Fruit fly (Drosophila melanogaster) whole organism, wandering third instar larva: ENCODE results near the gene Glut4EF.

ENCODE experiments used
- Abd-B ChIP-seq: fragments of >200 bp; optimal IDR thresholded peaks from 2 replicates; lab custom pipeline; 2017; ENCODE audit warnings: missing biosample characterization, missing genetic modification characterization
- CG32264 ChIP-seq: fragments of 200-800 bp; sonication (Bioruptor generic); optimal IDR thresholded peaks from 2 replicates; lab custom pipeline; 2016; ENCODE audit warnings: missing biosample characterization, missing genetic modification characterization
- CG9705 ChIP-seq: fragments of 200-800 bp; sonication (Bioruptor generic); optimal IDR thresholded peaks from 2 replicates; lab custom pipeline; 2018; ENCODE audit warnings: missing biosample characterization, mild to moderate bottlenecking, missing genetic modification characterization
- Dfd ChIP-seq: fragments of >200 bp; optimal IDR thresholded peaks from 2 replicates; lab custom pipeline; 2017; ENCODE audit warnings: missing biosample characterization, missing genetic modification characterization
- Dif ChIP-seq: fragments of 200-275, 200-300 bp; sonication (Bioruptor generic); optimal IDR thresholded peaks from 2 replicates; lab custom pipeline; 2018; ENCODE audit warnings: missing biosample characterization, missing genetic modification characterization; ENCODE audit not compliant: partially characterized antibody
- GATAd ChIP-seq: sonication (Bioruptor generic); optimal IDR thresholded peaks from 2 replicates; lab custom pipeline; 2016; ENCODE audit warnings: missing biosample characterization, missing genetic modification characterization
- HLH106 ChIP-seq: fragments of 200-800 bp; optimal IDR thresholded peaks from 3 replicates; lab custom pipeline; 2019; ENCODE audit warnings: missing biosample characterization, mild to moderate bottlenecking, missing genetic modification characterization, moderate library complexity
- Hr83 ChIP-seq: fragments of 200-300 bp; sonication (Bioruptor generic); optimal IDR thresholded peaks from 2 replicates; lab custom pipeline; 2016; ENCODE audit warnings: missing biosample characterization, mild to moderate bottlenecking, missing genetic modification characterization, moderate library complexity; ENCODE audit not compliant: poor library complexity, severe bottlenecking
- Jra ChIP-seq: sonication (Bioruptor generic); optimal IDR thresholded peaks from 2 replicates; lab custom pipeline; 2016; ENCODE audit warnings: missing biosample characterization, missing genetic modification characterization
- Mio ChIP-seq: sonication (Bioruptor generic); optimal IDR thresholded peaks from 2 replicates; lab custom pipeline; 2016; ENCODE audit warnings: missing biosample characterization, missing genetic modification characterization
- Myc ChIP-seq: fragments of >200 bp; optimal IDR thresholded peaks from 2 replicates; lab custom pipeline; 2017
- N ChIP-seq: fragments of >200 bp; optimal IDR thresholded peaks from 2 replicates; lab custom pipeline; 2018; ENCODE audit warnings: missing biosample characterization, missing external identifiers, missing genetic modification characterization
- OdsH ChIP-seq: fragments of 200-800 bp; sonication (Bioruptor generic); optimal IDR thresholded peaks from 2 replicates; lab custom pipeline; 2016; ENCODE audit warnings: missing biosample characterization, mild to moderate bottlenecking, missing genetic modification characterization
- Rel ChIP-seq, 2 experiments: fragments of 200-800 bp; sonication (Bioruptor generic) in 1 of 2; optimal IDR thresholded peaks; 2 replicates in 1 of 2; 3 replicates in 1 of 2; lab custom pipeline; 2016 to 2019; ENCODE audit warnings: mild to moderate bottlenecking in 2 of 2, missing biosample characterization in 2 of 2, missing genetic modification characterization in 2 of 2, moderate library complexity in 1 of 2
- Sp1 ChIP-seq: fragments of 200-800 bp; sonication (Bioruptor generic); optimal IDR thresholded peaks from 3 replicates; lab custom pipeline; 2019; ENCODE audit warnings: missing biosample characterization, mild to moderate bottlenecking, missing genetic modification characterization, moderate library complexity
- Vsx2 ChIP-seq: fragments of 200-300, 225-300 bp; sonication (Bioruptor generic); optimal IDR thresholded peaks from 2 replicates; lab custom pipeline; 2018; ENCODE audit warnings: missing biosample characterization, missing genetic modification characterization; ENCODE audit not compliant: partially characterized antibody
- br ChIP-seq: fragments of 200-800 bp; sonication (Bioruptor generic); optimal IDR thresholded peaks from 2 replicates; lab custom pipeline; 2016; ENCODE audit warnings: missing biosample characterization, missing genetic modification characterization
- brk ChIP-seq: fragments of 200-800 bp; sonication (Bioruptor generic); optimal IDR thresholded peaks from 2 replicates; lab custom pipeline; 2016; ENCODE audit warnings: missing biosample characterization, mild to moderate bottlenecking, missing genetic modification characterization
- ey ChIP-seq: fragments of 200-800 bp; sonication (Bioruptor generic); optimal IDR thresholded peaks from 2 replicates; lab custom pipeline; 2016; ENCODE audit warnings: missing biosample characterization, missing genetic modification characterization
- foxo ChIP-seq, 2 experiments: fragments of 200-800 bp; sonication (Bioruptor generic); optimal IDR thresholded peaks; 2 replicates in 1 of 2; 3 replicates in 1 of 2; lab custom pipeline; 2016 to 2017; ENCODE audit warnings: missing biosample characterization in 2 of 2, missing genetic modification characterization in 2 of 2
- fru ChIP-seq: fragments of 200-800 bp; sonication (Bioruptor generic); optimal IDR thresholded peaks from 3 replicates; lab custom pipeline; 2016; ENCODE audit warnings: missing biosample characterization, mild to moderate bottlenecking, missing genetic modification characterization
- h ChIP-seq: fragments of 200-800 bp; sonication (Bioruptor generic); optimal IDR thresholded peaks from 3 replicates; lab custom pipeline; 2016; ENCODE audit warnings: missing biosample characterization, mild to moderate bottlenecking, missing genetic modification characterization
- jim ChIP-seq: fragments of 175-275, 200-325 bp; sonication (Bioruptor generic); optimal IDR thresholded peaks from 2 replicates; lab custom pipeline; 2016; ENCODE audit warnings: missing biosample characterization, mild to moderate bottlenecking, missing genetic modification characterization
- lola ChIP-seq: fragments of >200 bp; optimal IDR thresholded peaks from 2 replicates; lab custom pipeline; 2017; ENCODE audit warnings: missing biosample characterization, missing genetic modification characterization
- pan ChIP-seq: fragments of >200 bp; optimal IDR thresholded peaks from 2 replicates; lab custom pipeline; 2017
- psq ChIP-seq: fragments of 200-800 bp; sonication (Bioruptor generic); optimal IDR thresholded peaks from 3 replicates; lab custom pipeline; 2017; ENCODE audit warnings: missing biosample characterization, mild to moderate bottlenecking, missing genetic modification characterization, moderate library complexity
- rgr ChIP-seq: fragments of 200-800 bp; sonication (Bioruptor generic); optimal IDR thresholded peaks from 3 replicates; lab custom pipeline; 2016; ENCODE audit warnings: missing biosample characterization, mild to moderate bottlenecking, missing genetic modification characterization
- sage ChIP-seq: fragments of 200-800 bp; sonication (Bioruptor generic); optimal IDR thresholded peaks from 2 replicates; lab custom pipeline; 2016; ENCODE audit warnings: missing biosample characterization, mild to moderate bottlenecking, missing genetic modification characterization
- sv ChIP-seq: fragments of 200-800 bp; sonication (Bioruptor generic); optimal IDR thresholded peaks from 3 replicates; lab custom pipeline; 2016; ENCODE audit warnings: missing biosample characterization, missing genetic modification characterization
- tai ChIP-seq: sonication (Bioruptor generic); optimal IDR thresholded peaks from 2 replicates; lab custom pipeline; 2016; ENCODE audit warnings: missing biosample characterization, missing genetic modification characterization
- usp ChIP-seq: fragments of >200 bp; optimal IDR thresholded peaks from 2 replicates; lab custom pipeline; 2017; ENCODE audit warnings: missing biosample characterization, missing genetic modification characterization
- woc ChIP-seq: sonication (Bioruptor generic); optimal IDR thresholded peaks from 2 replicates; lab custom pipeline; 2016; ENCODE audit warnings: missing biosample characterization, mild to moderate bottlenecking, missing genetic modification characterization

Gene Glut4EF

DNA sequence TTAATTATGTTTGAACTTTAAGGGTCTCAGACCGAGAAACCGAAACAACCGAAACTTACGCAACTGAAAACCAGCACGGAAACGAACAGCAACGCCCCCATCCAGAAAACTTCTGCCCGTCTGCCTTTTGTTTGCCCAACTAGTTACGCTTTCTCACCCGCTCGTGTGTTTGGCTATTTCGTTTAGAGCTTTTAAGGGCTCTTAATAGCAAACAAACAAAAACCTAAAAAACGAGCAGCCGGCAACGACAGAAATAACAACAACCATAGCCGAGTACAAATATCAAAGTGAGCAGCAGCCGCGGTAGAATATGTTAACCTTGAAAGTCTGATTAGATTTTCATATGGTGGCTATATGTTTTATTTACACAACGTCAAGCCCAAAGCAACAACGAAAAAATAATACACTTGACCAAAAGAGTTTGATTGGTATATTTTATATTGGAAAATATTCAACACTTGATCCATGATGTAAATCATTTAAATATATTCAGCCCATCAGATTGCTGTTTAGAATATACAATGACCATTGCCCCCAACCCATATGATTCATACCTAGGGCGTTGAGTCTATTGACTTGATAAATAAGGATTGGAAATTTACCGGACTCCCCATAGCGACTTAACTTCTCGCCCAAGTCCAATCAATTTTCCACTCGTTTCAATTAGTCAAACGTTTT lies 70.0 kb downstream of the Glut4EF start:
- no peak for TF ChIP-seq GATAd
- no peak for TF ChIP-seq tai
- no peak for TF ChIP-seq fru (GFP tag; lab: Kevin White, UChicago)

dm6 chr3R:9946493-9946892 lies 72.0 kb downstream of the Glut4EF start:
- TF ChIP-seq usp (GFP tag; lab: Kevin White, UChicago) (no peak), CG32264 (GFP tag; lab: Kevin White, UChicago) (no peak), Dif (GFP tag; lab: Kevin White, UChicago) (no peak)
- TF ChIP-seq, all 38 proteins: peak for 0

DNA sequence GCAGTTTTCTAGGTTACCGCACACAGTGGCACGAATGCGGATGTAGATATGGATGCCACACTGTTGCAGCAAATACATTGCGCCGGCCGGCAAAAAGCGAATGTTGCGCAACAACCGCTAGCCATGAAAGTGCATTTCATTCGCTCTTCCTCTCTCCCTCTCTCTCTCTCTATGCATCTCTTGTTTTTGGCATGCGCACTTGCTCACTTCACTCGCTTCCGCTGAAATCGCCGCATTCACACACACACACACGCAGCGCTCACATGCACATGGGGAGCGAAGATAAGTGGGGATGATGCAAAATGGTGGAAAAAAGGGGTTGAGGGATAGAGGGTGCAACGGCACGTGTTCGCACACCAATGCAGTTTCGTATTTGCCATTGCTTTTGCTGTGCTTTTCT lies 75.4 kb downstream of the Glut4EF start:
- peak; percentile 27 for TF ChIP-seq psq (GFP tag; lab: Kevin White, UChicago)
- TF ChIP-seq GATAd = no peak
- peak; percentile 4 for TF ChIP-seq h (GFP tag; lab: Kevin White, UChicago)
- peak; percentile 11 for TF ChIP-seq br (GFP tag; lab: Kevin White, UChicago)
- no peak for TF ChIP-seq CG9705 (GFP tag; lab: Kevin White, UChicago)
- no peak for TF ChIP-seq tai
- TF ChIP-seq foxo (GFP tag; optimal IDR thresholded peaks at IDR 0.05; lab: Kevin White, UChicago) = no peak
- no peak for TF ChIP-seq Abd-B (GFP tag; lab: Kevin White, UChicago)
- peak; percentile 24 for TF ChIP-seq Vsx2 (GFP tag; lab: Kevin White, UChicago)

DNA sequence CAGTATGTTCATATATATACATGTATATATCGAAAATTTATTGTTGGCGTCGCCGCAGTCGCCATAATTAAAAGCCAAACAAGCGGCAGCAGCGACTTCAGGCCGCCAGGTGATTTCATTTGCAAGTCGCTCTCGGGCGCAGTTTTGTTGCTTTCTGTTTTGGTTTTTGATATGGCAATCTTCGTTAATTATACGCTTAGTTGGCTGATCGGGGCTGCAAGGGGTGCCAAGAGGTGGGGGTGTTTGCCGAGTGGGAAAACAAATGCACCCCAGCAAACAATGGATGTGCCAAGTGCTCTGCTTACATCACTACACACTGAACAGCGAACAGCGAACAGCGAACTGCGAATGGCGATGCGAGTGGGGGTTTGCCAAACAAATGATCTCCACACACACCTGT lies 76.5 kb downstream of the Glut4EF start:
- TF ChIP-seq fru (GFP tag; lab: Kevin White, UChicago) (peak; percentile 3), Jra (GFP tag; lab: Kevin White, UChicago) (no peak), HLH106 (no peak), h (GFP tag; lab: Kevin White, UChicago) (peak; percentile 21), rgr (GFP tag; lab: Kevin White, UChicago) (peak; percentile 3)

DNA sequence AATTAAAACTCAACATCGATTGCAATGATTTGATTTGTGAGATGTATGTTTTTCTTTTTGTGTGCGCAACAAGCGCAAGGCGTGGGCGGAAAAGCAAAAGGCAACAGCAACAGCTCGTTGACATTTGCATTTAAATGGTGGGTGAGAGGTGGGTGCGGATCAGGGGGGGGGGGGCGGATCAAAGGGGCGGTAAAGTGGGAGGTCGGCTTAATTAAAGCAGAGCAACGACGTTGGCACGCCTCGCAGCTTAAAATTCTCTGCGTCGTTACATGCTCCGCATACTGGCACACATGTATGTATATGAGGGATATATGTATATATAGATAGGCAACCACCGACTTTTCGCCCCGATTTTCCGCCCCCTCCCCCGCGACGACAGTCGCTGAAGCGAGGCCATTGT lies 77.2 kb downstream of the Glut4EF start:
- TF ChIP-seq ey (no peak), psq (GFP tag; lab: Kevin White, UChicago) (no peak), CG32264 (GFP tag; lab: Kevin White, UChicago) (no peak), rgr (GFP tag; lab: Kevin White, UChicago) (no peak), usp (GFP tag; lab: Kevin White, UChicago) (no peak), OdsH (no peak), br (GFP tag; lab: Kevin White, UChicago) (no peak), lola (GFP tag; lab: Kevin White, UChicago) (no peak), foxo (GFP tag; optimal IDR thresholded peaks at IDR 0.05; lab: Kevin White, UChicago) (no peak), fru (GFP tag; lab: Kevin White, UChicago) (no peak), N (GFP tag; lab: Kevin White, UChicago) (no peak)

- TF ChIP-seq brk (GFP tag; lab: Kevin White, UChicago) (no peak), Dfd (GFP tag; lab: Kevin White, UChicago) (peak; percentile 8), Jra (GFP tag; lab: Kevin White, UChicago) (no peak), psq (GFP tag; lab: Kevin White, UChicago) (peak; percentile 6)
Measured at dm6 chr3R:9952669-9953277, 78.3 kb downstream of the Glut4EF start.

- TF ChIP-seq N (GFP tag; lab: Kevin White, UChicago) (no peak), rgr (GFP tag; lab: Kevin White, UChicago) (peak; percentile 26), jim (GFP tag; lab: Kevin White, UChicago) (no peak), GATAd (no peak), Abd-B (GFP tag; lab: Kevin White, UChicago) (no peak), pan (lab: Kevin White, UChicago) (no peak), CG32264 (GFP tag; lab: Kevin White, UChicago) (no peak), OdsH (no peak), Hr83 (GFP tag; lab: Kevin White, UChicago) (peak; percentile 66), Sp1 (GFP tag; lab: Kevin White, UChicago) (no peak), Dfd (GFP tag; lab: Kevin White, UChicago) (no peak), Dif (GFP tag; lab: Kevin White, UChicago) (no peak), Myc (no peak), Mio (GFP tag; lab: Kevin White, UChicago) (no peak), Vsx2 (GFP tag; lab: Kevin White, UChicago) (no peak), woc (GFP tag; lab: Kevin White, UChicago) (peak; percentile 38), sv (GFP tag; lab: Kevin White, UChicago) (no peak), HLH106 (no peak), Rel (GFP tag; optimal IDR thresholded peaks at IDR 0.05; lab: Kevin White, UChicago) (peak; percentile 49), Rel (tag; optimal IDR thresholded peaks at IDR 0.05; lab: Kevin White, UChicago) (peak; percentile 58), sage (peak; percentile 54)
Measured at dm6 chr3R:9954648-9955290, 80.3 kb downstream of the Glut4EF start.
